1 fruit fly cellular context compared by ENCODE assay signal in the genomic region with DNA sequence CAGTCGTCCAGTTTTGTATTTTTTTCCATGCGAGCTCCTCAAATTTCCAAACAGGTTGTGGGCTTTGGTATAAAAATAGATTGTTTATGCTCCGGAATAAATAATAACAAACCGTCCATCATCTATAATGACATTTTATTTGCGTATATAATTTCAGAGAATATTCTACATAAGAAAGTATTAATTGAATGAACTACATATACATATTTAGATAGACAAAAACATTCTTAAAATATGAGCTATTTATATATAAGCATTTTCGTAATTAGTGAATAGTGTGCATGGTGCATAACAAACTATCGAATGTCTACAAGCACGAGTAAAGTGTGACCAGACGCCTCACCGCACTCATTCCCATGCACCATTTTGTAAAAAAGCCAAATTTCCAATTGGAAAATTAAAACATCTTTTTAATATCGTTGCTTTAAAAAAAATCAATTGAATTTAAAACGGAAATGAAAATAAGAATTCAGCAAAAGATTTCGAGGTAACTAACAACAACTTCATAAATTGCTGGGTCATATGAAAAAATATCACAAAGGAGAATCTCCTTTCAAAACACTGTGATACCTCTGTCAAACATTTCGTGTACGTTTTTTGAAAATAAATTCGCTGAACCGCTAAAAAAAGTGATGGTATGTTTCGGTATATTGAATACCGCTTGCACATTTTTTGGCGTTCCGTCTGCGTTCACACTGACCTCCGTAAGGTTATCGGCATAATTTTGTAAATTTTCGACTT.
TF ChIP-seq lines count a peak whose summit lies in the region.

TSS of gene muc (plus strand) at position 541 of the 741 bp plus-strand sequence.

TF ChIP-seq in whole organism, embryonic, 481 proteins besides CTCF, POLR2A, EP300 and RAD21 (continued from another document and continues in another):
- TF ChIP-seq CG2116 (GFP tag; optimal IDR thresholded peaks at IDR 0.05; lab: Kevin White, UChicago) (peak; percentile 52), Asciz (GFP tag; optimal IDR thresholded peaks at IDR 0.05; lab: Kevin White, UChicago) (no peak), Drgx (GFP tag; IDR thresholded peaks at IDR 0.05; lab: Robert Waterston, UW) (0 out of 2 replicates have a peak, but pooled peaks have one; percentile 52), Abd-B (GFP tag; optimal IDR thresholded peaks at IDR 0.05; lab: Kevin White, UChicago) (peak; percentile 33), klu (GFP tag; IDR thresholded peaks at IDR 0.05; lab: Robert Waterston, UW) (no peak), CG4424 (GFP tag; optimal IDR thresholded peaks at IDR 0.05; lab: Kevin White, UChicago) (peak; percentile 46), stc (GFP tag; IDR thresholded peaks at IDR 0.05; lab: Robert Waterston, UW) (no peak), CG4404 (GFP tag; IDR thresholded peaks at IDR 0.05; lab: Robert Waterston, UW) (no peak), CG10654 (GFP tag; optimal IDR thresholded peaks at IDR 0.05; lab: Kevin White, UChicago) (peak; percentile 13), dmrt11E (tag; optimal IDR thresholded peaks at IDR 0.05; lab: Kevin White, UChicago) (peak; percentile 40), Xrp1 (GFP tag; IDR thresholded peaks at IDR 0.05; lab: Robert Waterston, UW) (peak; percentile 41; the same call in 1 of the 2 replicates), CG18262 (tag; optimal IDR thresholded peaks at IDR 0.05; lab: Kevin White, UChicago) (peak; percentile 29), pum (GFP tag; optimal IDR thresholded peaks at IDR 0.05; lab: Kevin White, UChicago) (peak; percentile 11), Fer1 (GFP tag; optimal IDR thresholded peaks at IDR 0.05; lab: Kevin White, UChicago) (no peak), Hr78 (GFP tag; optimal IDR thresholded peaks at IDR 0.05; lab: Kevin White, UChicago) (peak in 1 of 2 experiments; percentile 16), vvl (GFP tag; IDR thresholded peaks at IDR 0.05; lab: Robert Waterston, UW) (peak; percentile 60), salm (tag; optimal IDR thresholded peaks at IDR 0.05; lab: Kevin White, UChicago) (no peak), CG4854 (GFP tag; optimal IDR thresholded peaks at IDR 0.05; lab: Kevin White, UChicago) (no peak), crc (GFP tag; optimal IDR thresholded peaks at IDR 0.05; lab: Kevin White, UChicago) (no peak), Usf (GFP tag; optimal IDR thresholded peaks at IDR 0.05; lab: Kevin White, UChicago) (no peak), knrl (GFP tag; IDR thresholded peaks at IDR 0.05; lab: Robert Waterston, UW; ENCODE audit: partially characterized antibody) (peak; percentile 71), CG10321 (GFP tag; IDR thresholded peaks at IDR 0.05; lab: Robert Waterston, UW) (no peak), Fer3 (tag; optimal IDR thresholded peaks at IDR 0.05; lab: Kevin White, UChicago) (peak; percentile 44), CG14860 (GFP tag; IDR thresholded peaks at IDR 0.05; lab: Robert Waterston, UW; ENCODE audit: partially characterized antibody) (peak; percentile 40; the same call in 2 of the 3 replicates), psq (GFP tag; optimal IDR thresholded peaks at IDR 0.05; lab: Kevin White, UChicago) (no peak), cg (GFP tag; optimal IDR thresholded peaks at IDR 0.05; lab: Kevin White, UChicago) (no peak), tin (GFP tag; optimal IDR thresholded peaks at IDR 0.05; lab: Kevin White, UChicago) (peak; percentile 49), Rx (GFP tag; IDR thresholded peaks at IDR 0.05; lab: Robert Waterston, UW) (no peak), CG9609 (GFP tag; optimal IDR thresholded peaks at IDR 0.05; lab: Kevin White, UChicago) (peak; percentile 38), stwl (tag; optimal IDR thresholded peaks at IDR 0.05; lab: Kevin White, UChicago) (peak; percentile 71), CG1647 (GFP tag; optimal IDR thresholded peaks at IDR 0.05; lab: Kevin White, UChicago) (no peak), usp (GFP tag; optimal IDR thresholded peaks at IDR 0.05; lab: Kevin White, UChicago) (no peak), CG7271 (tag; optimal IDR thresholded peaks at IDR 0.05; lab: Kevin White, UChicago) (no peak), hbn (GFP tag; IDR thresholded peaks at IDR 0.05; lab: Robert Waterston, UW; ENCODE audit: partially characterized antibody) (peak; percentile 36; the same call in 1 of the 2 replicates), pb (GFP tag; optimal IDR thresholded peaks at IDR 0.05; lab: Kevin White, UChicago) (no peak), HmgZ (tag; optimal IDR thresholded peaks at IDR 0.05; lab: Kevin White, UChicago) (no peak), lola (GFP tag; optimal IDR thresholded peaks at IDR 0.05; lab: Kevin White, UChicago) (peak in 2 of 3 experiments; percentile 52 to 92), jing (GFP tag; optimal IDR thresholded peaks at IDR 0.05; lab: Kevin White, UChicago) (no peak), CG42726 (GFP tag; IDR thresholded peaks at IDR 0.05; lab: Robert Waterston, UW; ENCODE audit: partially characterized antibody) (peak; percentile 60), schlank (tag; optimal IDR thresholded peaks at IDR 0.05; lab: Kevin White, UChicago) (no peak), CG3407 (GFP tag; optimal IDR thresholded peaks at IDR 0.05; lab: Kevin White, UChicago) (no peak), Nf-YA (GFP tag; IDR thresholded peaks at IDR 0.05; lab: Robert Waterston, UW) (no peak), mam (GFP tag; optimal IDR thresholded peaks at IDR 0.05; lab: Kevin White, UChicago) (peak; percentile 52), CG6689 (GFP tag; IDR thresholded peaks at IDR 0.05; lab: Robert Waterston, UW) (peak; percentile 40), Myb (GFP tag; optimal IDR thresholded peaks at IDR 0.05; lab: Kevin White, UChicago) (peak; percentile 54), oc (tag; optimal IDR thresholded peaks at IDR 0.05; lab: Kevin White, UChicago) (no peak), CG32767 (GFP tag; IDR thresholded peaks at IDR 0.05; lab: Robert Waterston, UW) (no peak), CG31441 (GFP tag; IDR thresholded peaks at IDR 0.05; lab: Robert Waterston, UW) (peak; percentile 52), HHEX (GFP tag; optimal IDR thresholded peaks at IDR 0.05; lab: Kevin White, UChicago) (no peak), CG1602 (GFP tag; optimal IDR thresholded peaks at IDR 0.05; lab: Kevin White, UChicago) (peak; percentile 31), da (GFP tag; optimal IDR thresholded peaks at IDR 0.05; lab: Kevin White, UChicago) (no peak), CG32772 (GFP tag; IDR thresholded peaks at IDR 0.05; lab: Robert Waterston, UW) (0 out of 2 replicates have a peak, but pooled peaks have one; percentile 13), D19B (GFP tag; optimal IDR thresholded peaks at IDR 0.05; lab: Kevin White, UChicago) (peak; percentile 11), Xbp1 (GFP tag; optimal IDR thresholded peaks at IDR 0.05; lab: Kevin White, UChicago) (peak; percentile 54), CG2712 (tag; optimal IDR thresholded peaks at IDR 0.05; lab: Kevin White, UChicago) (peak; percentile 54), Elba2 (GFP tag; optimal IDR thresholded peaks at IDR 0.05; lab: Kevin White, UChicago) (peak; percentile 92), CG2678 (tag; optimal IDR thresholded peaks at IDR 0.05; lab: Kevin White, UChicago) (peak; percentile 53), lov (optimal IDR thresholded peaks at IDR 0.05; lab: Kevin White, UChicago) (no peak), lov (GFP tag; IDR thresholded peaks at IDR 0.05; lab: Robert Waterston, UW) (no peak), twi (tag; optimal IDR thresholded peaks at IDR 0.05; lab: Kevin White, UChicago) (no peak), ATbp (GFP tag; optimal IDR thresholded peaks at IDR 0.05; lab: Kevin White, UChicago) (no peak), CG3847 (GFP tag; IDR thresholded peaks at IDR 0.05; lab: Robert Waterston, UW) (peak; percentile 48; the same call in 1 of the 2 replicates), CG11093 (GFP tag; IDR thresholded peaks at IDR 0.05; lab: Robert Waterston, UW) (no peak), CG14667 (GFP tag; IDR thresholded peaks at IDR 0.05; lab: Robert Waterston, UW) (no peak), tx (GFP tag; optimal IDR thresholded peaks at IDR 0.05; lab: Kevin White, UChicago) (no peak), slp2 (GFP tag; optimal IDR thresholded peaks at IDR 0.05; lab: Kevin White, UChicago) (no peak), Scr (GFP tag; IDR thresholded peaks at IDR 0.05; lab: Robert Waterston, UW; ENCODE audit: partially characterized antibody) (peak; percentile 75), HmgD (GFP tag; optimal IDR thresholded peaks at IDR 0.05; lab: Kevin White, UChicago) (peak; percentile 10), Sin3A (optimal IDR thresholded peaks at IDR 0.05; lab: Kevin White, UChicago) (peak; percentile 86), HLHmδ (GFP tag; optimal IDR thresholded peaks at IDR 0.05; lab: Kevin White, UChicago) (no peak), tap (tag; optimal IDR thresholded peaks at IDR 0.05; lab: Kevin White, UChicago) (peak; percentile 13), Adf1 (GFP tag; IDR thresholded peaks at IDR 0.05; lab: Robert Waterston, UW) (no peak), C15 (GFP tag; IDR thresholded peaks at IDR 0.05; lab: Robert Waterston, UW) (no peak), Blimp-1 (GFP tag; optimal IDR thresholded peaks at IDR 0.05; lab: Kevin White, UChicago) (peak; percentile 21), CG5245 (GFP tag; optimal IDR thresholded peaks at IDR 0.05; lab: Kevin White, UChicago) (no peak), CG33213 (GFP tag; optimal IDR thresholded peaks at IDR 0.05; lab: Kevin White, UChicago) (peak; percentile 71), CG4730 (GFP tag; IDR thresholded peaks at IDR 0.05; lab: Robert Waterston, UW) (no peak), CG12769 (tag; optimal IDR thresholded peaks at IDR 0.05; lab: Kevin White, UChicago) (peak; percentile 59), Ada2b (GFP tag; IDR thresholded peaks at IDR 0.05; lab: Robert Waterston, UW) (no peak), CG4617 (GFP tag; optimal IDR thresholded peaks at IDR 0.05; lab: Kevin White, UChicago; ENCODE audit: borderline replicate concordance) (no peak), CHES-1-like (GFP tag; optimal IDR thresholded peaks at IDR 0.05; lab: Kevin White, UChicago) (no peak), CG16813 (GFP tag; IDR thresholded peaks at IDR 0.05; lab: Robert Waterston, UW; ENCODE audit: partially characterized antibody) (peak; percentile 74), CG16863 (GFP tag; optimal IDR thresholded peaks at IDR 0.05; lab: Kevin White, UChicago) (no peak), Kr (GFP tag; optimal IDR thresholded peaks at IDR 0.05; lab: Kevin White, UChicago) (no peak), E2f2 (GFP tag; IDR thresholded peaks at IDR 0.05; lab: Robert Waterston, UW) (peak; percentile 60), dimm (GFP tag; IDR thresholded peaks at IDR 0.05; lab: Robert Waterston, UW) (no peak), CG9876 (GFP tag; optimal IDR thresholded peaks at IDR 0.05; lab: Kevin White, UChicago) (no peak), Neu2 (GFP tag; optimal IDR thresholded peaks at IDR 0.05; lab: Kevin White, UChicago; ENCODE audit: borderline replicate concordance) (no peak), CG7839 (tag; optimal IDR thresholded peaks at IDR 0.05; lab: Kevin White, UChicago) (peak; percentile 53), Hr3 (GFP tag; optimal IDR thresholded peaks at IDR 0.05; lab: Kevin White, UChicago) (peak; percentile 34), lbe (GFP tag; optimal IDR thresholded peaks at IDR 0.05; lab: Kevin White, UChicago) (peak; percentile 38), CG18011 (GFP tag; optimal IDR thresholded peaks at IDR 0.05; lab: Kevin White, UChicago) (no peak), Mrtf (GFP tag; IDR thresholded peaks at IDR 0.05; lab: Robert Waterston, UW) (no peak; the same call in 2 of the 3 replicates), sqz (GFP tag; optimal IDR thresholded peaks at IDR 0.05; lab: Kevin White, UChicago) (no peak), NC2β (GFP tag; optimal IDR thresholded peaks at IDR 0.05; lab: Kevin White, UChicago) (peak; percentile 21), CG10431 (GFP tag; optimal IDR thresholded peaks at IDR 0.05; lab: Kevin White, UChicago) (no peak), nmo (GFP tag; optimal IDR thresholded peaks at IDR 0.05; lab: Kevin White, UChicago) (peak; percentile 65), Sox102F (GFP tag; optimal IDR thresholded peaks at IDR 0.05; lab: Kevin White, UChicago) (peak; percentile 33), CG2202 (tag; optimal IDR thresholded peaks at IDR 0.05; lab: Kevin White, UChicago) (no peak), HLH4C (GFP tag; IDR thresholded peaks at IDR 0.05; lab: Robert Waterston, UW; ENCODE audit: partially characterized antibody) (0 out of 3 replicates have a peak, but pooled peaks have one; percentile 30), HLH54F (GFP tag; optimal IDR thresholded peaks at IDR 0.05; lab: Kevin White, UChicago) (peak; percentile 19), fd3F (GFP tag; optimal IDR thresholded peaks at IDR 0.05; lab: Kevin White, UChicago) (no peak), sim (GFP tag; IDR thresholded peaks at IDR 0.05; lab: Robert Waterston, UW) (no peak), rib (GFP tag; IDR thresholded peaks at IDR 0.05; lab: Robert Waterston, UW) (no peak), cato (GFP tag; optimal IDR thresholded peaks at IDR 0.05; lab: Kevin White, UChicago; ENCODE audit: borderline replicate concordance) (no peak), CG8944 (GFP tag; optimal IDR thresholded peaks at IDR 0.05; lab: Kevin White, UChicago) (peak; percentile 19), z (GFP tag; IDR thresholded peaks at IDR 0.05; lab: Robert Waterston, UW) (no peak), CG12942 (GFP tag; optimal IDR thresholded peaks at IDR 0.05; lab: Kevin White, UChicago) (peak; percentile 48), sd (tag; optimal IDR thresholded peaks at IDR 0.05; lab: Kevin White, UChicago) (peak; percentile 26), Fer2 (tag; optimal IDR thresholded peaks at IDR 0.05; lab: Kevin White, UChicago) (peak; percentile 2), seq (GFP tag; IDR thresholded peaks at IDR 0.05; lab: Robert Waterston, UW) (no peak), gce (GFP tag; IDR thresholded peaks at IDR 0.05; lab: Robert Waterston, UW) (no peak), CG2120 (GFP tag; optimal IDR thresholded peaks at IDR 0.05; lab: Kevin White, UChicago) (peak; percentile 62), otp (GFP tag; IDR thresholded peaks at IDR 0.05; lab: Robert Waterston, UW) (no peak), CG13424 (tag; optimal IDR thresholded peaks at IDR 0.05; lab: Kevin White, UChicago) (peak; percentile 48), Dp (GFP tag; optimal IDR thresholded peaks at IDR 0.05; lab: Kevin White, UChicago) (peak; percentile 49), sna (GFP tag; IDR thresholded peaks at IDR 0.05; lab: Robert Waterston, UW; ENCODE audit: partially characterized antibody) (no peak), CG7963 (GFP tag; IDR thresholded peaks at IDR 0.05; lab: Robert Waterston, UW; ENCODE audit: partially characterized antibody) (peak; percentile 44; the same call in 1 of the 3 replicates), cad (GFP tag; optimal IDR thresholded peaks at IDR 0.05; lab: Kevin White, UChicago) (no peak), Dref (GFP tag; IDR thresholded peaks at IDR 0.05; lab: Robert Waterston, UW) (peak; percentile 46), Hmr (GFP tag; optimal IDR thresholded peaks at IDR 0.05; lab: Kevin White, UChicago) (peak; percentile 77), btn (GFP tag; optimal IDR thresholded peaks at IDR 0.05; lab: Kevin White, UChicago) (no peak)
